Fruit fly (Drosophila melanogaster) whole organism, embryonic: ENCODE measurements around the gene CG43922.

Source experiments
- CG10267 ChIP-seq: fragments of 200-800 bp; sonication (Bioruptor generic); optimal IDR thresholded peaks from 2 replicates; lab custom pipeline; 2018; ENCODE audit warnings: missing biosample characterization, mild to moderate bottlenecking, missing genetic modification characterization, moderate library complexity
- CG10274 ChIP-seq: fragments of 200-800 bp; sonication (Bioruptor generic); optimal IDR thresholded peaks from 3 replicates; lab custom pipeline; 2017; ENCODE audit warnings: missing biosample characterization, mild to moderate bottlenecking, missing genetic modification characterization
- CG10654 ChIP-seq: fragments of 200-800 bp; sonication (Bioruptor generic); optimal IDR thresholded peaks from 2 replicates; lab custom pipeline; 2016; ENCODE audit warnings: missing biosample characterization, missing genetic modification characterization
- CG11504 ChIP-seq: fragments of 200-800 bp; sonication (Bioruptor generic); optimal IDR thresholded peaks from 3 replicates; lab custom pipeline; 2019; ENCODE audit warnings: missing biosample characterization, mild to moderate bottlenecking, missing genetic modification characterization, moderate library complexity
- CG11696 ChIP-seq: fragments of 200-800 bp; sonication (Bioruptor generic); IDR thresholded peaks from 2 replicates; pipeline ENCODE4 v1.3.6; 2022; ENCODE audit warnings: missing biosample characterization, missing genetic modification characterization
- CG13123 ChIP-seq: fragments of 200-800 bp; sonication (Bioruptor generic); optimal IDR thresholded peaks from 2 replicates; lab custom pipeline; 2016; ENCODE audit warnings: missing biosample characterization, missing genetic modification characterization
- CG13296 ChIP-seq: fragments of 200-800 bp; sonication (Bioruptor generic); optimal IDR thresholded peaks from 3 replicates; lab custom pipeline; 2018; ENCODE audit warnings: missing biosample characterization, mild to moderate bottlenecking, missing genetic modification characterization
- CG15269 ChIP-seq: fragments of 200-800 bp; sonication (Bioruptor generic); optimal IDR thresholded peaks from 2 replicates; lab custom pipeline; 2018; ENCODE audit warnings: missing biosample characterization, mild to moderate bottlenecking, missing genetic modification characterization, moderate library complexity
- CG17359 ChIP-seq: fragments of 200-800 bp; sonication (Bioruptor generic); optimal IDR thresholded peaks from 3 replicates; lab custom pipeline; 2018; ENCODE audit warnings: missing biosample characterization, mild to moderate bottlenecking, missing genetic modification characterization, moderate library complexity
- CG17361 ChIP-seq: fragments of 200-800 bp; sonication (Bioruptor generic); IDR thresholded peaks from 3 replicates; pipeline ENCODE4 v1.3.6; 2022; ENCODE audit warnings: missing biosample characterization, missing genetic modification characterization
- CG18599 ChIP-seq: fragments of 200-800 bp; sonication (Bioruptor generic); optimal IDR thresholded peaks from 3 replicates; lab custom pipeline; 2017; ENCODE audit warnings: missing biosample characterization, missing genetic modification characterization, mild to moderate bottlenecking, moderate library complexity, missing genetic modification reagents
- CG30020 ChIP-seq: fragments of 200-800 bp; optimal IDR thresholded peaks from 2 replicates; lab custom pipeline; 2019; ENCODE audit warnings: missing biosample characterization, mild to moderate bottlenecking, missing genetic modification characterization, moderate library complexity
- CG33557 ChIP-seq: fragments of 200-800 bp; sonication (Bioruptor generic); optimal IDR thresholded peaks from 2 replicates; lab custom pipeline; 2019; ENCODE audit warnings: missing biosample characterization, mild to moderate bottlenecking, missing genetic modification characterization, moderate library complexity
- CG4820 ChIP-seq: fragments of 200-800 bp; sonication (Bioruptor generic); optimal IDR thresholded peaks from 3 replicates; lab custom pipeline; 2016; ENCODE audit warnings: missing biosample characterization, missing genetic modification characterization
- CG6175 ChIP-seq: fragments of 200-800 bp; sonication (Bioruptor generic); IDR thresholded peaks from 3 replicates; pipeline ENCODE4 v1.3.6; 2022; ENCODE audit warnings: missing biosample characterization, missing genetic modification characterization
- CG6854 ChIP-seq: fragments of 200-800 bp; sonication (Bioruptor generic); optimal IDR thresholded peaks from 3 replicates; lab custom pipeline; 2017; ENCODE audit warnings: missing biosample characterization, mild to moderate bottlenecking, missing genetic modification characterization
- CG7556 ChIP-seq: fragments of 200-800 bp; sonication (Bioruptor generic); optimal IDR thresholded peaks from 2 replicates; lab custom pipeline; 2017; ENCODE audit warnings: missing biosample characterization, mild to moderate bottlenecking, missing genetic modification characterization
- CG7839 ChIP-seq: fragments of 200-800 bp; sonication (Bioruptor generic); optimal IDR thresholded peaks from 3 replicates; lab custom pipeline; 2018; ENCODE audit warnings: missing biosample characterization, mild to moderate bottlenecking, missing genetic modification characterization, moderate library complexity
- CG8478 ChIP-seq: fragments of >200 bp; optimal IDR thresholded peaks from 2 replicates; lab custom pipeline; 2018
- CG9817 ChIP-seq: fragments of 200-800 bp; sonication (Bioruptor generic); optimal IDR thresholded peaks from 2 replicates; lab custom pipeline; 2018; ENCODE audit warnings: missing biosample characterization, mild to moderate bottlenecking, missing genetic modification characterization, moderate library complexity
- CoRest ChIP-seq: fragments of 200-800 bp; sonication (Bioruptor generic); optimal IDR thresholded peaks from 3 replicates; lab custom pipeline; 2018; ENCODE audit warnings: missing biosample characterization, mild to moderate bottlenecking, missing genetic modification characterization, moderate library complexity
- CrebB ChIP-seq: fragments of 200-800 bp; sonication (Bioruptor generic); optimal IDR thresholded peaks from 3 replicates; lab custom pipeline; 2018; ENCODE audit warnings: missing biosample characterization, mild to moderate bottlenecking, missing genetic modification characterization
- D19A ChIP-seq: fragments of 200-800 bp; optimal IDR thresholded peaks from 3 replicates; lab custom pipeline; 2019; ENCODE audit warnings: missing biosample characterization, mild to moderate bottlenecking, missing genetic modification characterization, moderate library complexity
- Doc2 ChIP-seq: fragments of 200-800 bp; sonication (Bioruptor generic); IDR thresholded peaks from 2 replicates; pipeline ENCODE4 v1.3.6; 2022; ENCODE audit warnings: missing biosample characterization, missing genetic modification characterization
- Doc3 ChIP-seq: fragments of 200-800 bp; sonication (Bioruptor generic); IDR thresholded peaks from 3 replicates; pipeline ENCODE4 v1.3.6; 2022; ENCODE audit warnings: missing biosample characterization, missing genetic modification characterization; ENCODE audit not compliant: partially characterized antibody
- Dp ChIP-seq: fragments of 200-800 bp; sonication (Bioruptor generic); optimal IDR thresholded peaks from 2 replicates; lab custom pipeline; 2018; ENCODE audit warnings: missing biosample characterization, mild to moderate bottlenecking, missing genetic modification characterization, moderate library complexity
- Elba2 ChIP-seq: fragments of 200-800 bp; sonication (Bioruptor generic); optimal IDR thresholded peaks from 3 replicates; lab custom pipeline; 2016; ENCODE audit warnings: missing biosample characterization, missing genetic modification characterization
- Fer3 ChIP-seq: fragments of 200-800 bp; sonication (Bioruptor generic); optimal IDR thresholded peaks from 2 replicates; lab custom pipeline; 2018; ENCODE audit warnings: missing biosample characterization, mild to moderate bottlenecking, missing genetic modification characterization, moderate library complexity
- HHEX ChIP-seq: fragments of 200-800 bp; sonication (Bioruptor generic); optimal IDR thresholded peaks from 3 replicates; lab custom pipeline; 2017; ENCODE audit warnings: missing biosample characterization, mild to moderate bottlenecking, missing genetic modification characterization, missing genetic modification reagents
- Hand ChIP-seq: fragments of 200-800 bp; sonication (Bioruptor generic); optimal IDR thresholded peaks from 2 replicates; lab custom pipeline; 2017; ENCODE audit warnings: mild to moderate bottlenecking, missing biosample characterization, missing genetic modification reagents, missing genetic modification characterization
- HmgZ ChIP-seq: fragments of 200-800 bp; sonication (Bioruptor generic); optimal IDR thresholded peaks from 2 replicates; lab custom pipeline; 2018; ENCODE audit warnings: missing biosample characterization, mild to moderate bottlenecking, missing genetic modification characterization
- Meics ChIP-seq: fragments of 200-800 bp; sonication (Bioruptor generic); optimal IDR thresholded peaks from 2 replicates; lab custom pipeline; 2017; ENCODE audit warnings: missing biosample characterization, mild to moderate bottlenecking, missing genetic modification characterization
- Oli ChIP-seq: fragments of 200-800 bp; sonication (Bioruptor generic); optimal IDR thresholded peaks from 2 replicates; lab custom pipeline; 2018; ENCODE audit warnings: missing biosample characterization, mild to moderate bottlenecking, missing genetic modification characterization, moderate library complexity
- Ptx1 ChIP-seq: fragments of 200-800 bp; sonication (Bioruptor generic); IDR thresholded peaks from 2 replicates; pipeline ENCODE4 v1.3.6; 2022; ENCODE audit warnings: missing biosample characterization, missing genetic modification characterization
- Side ChIP-seq: fragments of 200-800 bp; sonication (Bioruptor generic); optimal IDR thresholded peaks from 2 replicates; lab custom pipeline; 2016; ENCODE audit warnings: missing biosample characterization, missing genetic modification characterization
- Xrp1 ChIP-seq: fragments of 200-800 bp; sonication (Bioruptor generic); IDR thresholded peaks from 2 replicates; pipeline ENCODE4 v1.3.6; 2022; ENCODE audit warnings: missing biosample characterization, missing genetic modification characterization
- al ChIP-seq: fragments of 200-800 bp; sonication (Bioruptor generic); IDR thresholded peaks from 2 replicates; pipeline ENCODE4 v1.3.6; 2022; ENCODE audit warnings: missing biosample characterization, missing genetic modification characterization
- bbx ChIP-seq: fragments of 200-800 bp; sonication (Bioruptor generic); IDR thresholded peaks from 2 replicates; pipeline ENCODE4 v1.3.6; 2022; ENCODE audit warnings: missing biosample characterization, missing genetic modification characterization; ENCODE audit not compliant: partially characterized antibody
- cad ChIP-seq: fragments of >200 bp; optimal IDR thresholded peaks from 2 replicates; lab custom pipeline; 2017; ENCODE audit warnings: missing biosample characterization, missing genetic modification characterization
- cg ChIP-seq: fragments of 200-800 bp; sonication (Bioruptor generic); optimal IDR thresholded peaks from 3 replicates; lab custom pipeline; 2019; ENCODE audit warnings: missing biosample characterization, mild to moderate bottlenecking, missing genetic modification characterization, moderate library complexity
- cwo ChIP-seq: fragments of 200-800 bp; sonication (Bioruptor generic); optimal IDR thresholded peaks from 3 replicates; lab custom pipeline; 2017; ENCODE audit warnings: missing biosample characterization, missing genetic modification characterization, mild to moderate bottlenecking, moderate library complexity, missing genetic modification reagents
- dmrt99B ChIP-seq: fragments of 200-800 bp; sonication (Bioruptor generic); optimal IDR thresholded peaks from 2 replicates; lab custom pipeline; 2018; ENCODE audit warnings: missing biosample characterization, mild to moderate bottlenecking, missing genetic modification characterization, moderate library complexity
- eyg ChIP-seq: fragments of 200-800 bp; sonication (Bioruptor generic); optimal IDR thresholded peaks from 3 replicates; lab custom pipeline; 2016; ENCODE audit warnings: missing biosample characterization, missing genetic modification characterization
- gce ChIP-seq: fragments of 200-800 bp; sonication (Bioruptor generic); IDR thresholded peaks from 3 replicates; pipeline ENCODE4 v1.3.6; 2022; ENCODE audit warnings: missing biosample characterization, missing genetic modification characterization
- hkb ChIP-seq, 2 experiments: fragments of 200-800 bp in 1 of 2; fragments of >200 bp in 1 of 2; sonication (Bioruptor generic) in 1 of 2; IDR thresholded peaks in 1 of 2; optimal IDR thresholded peaks in 1 of 2; 2 replicates each; pipeline versions ENCODE4 v1.3.6 to Lab custom; 2017 to 2022; ENCODE audit warnings: missing biosample characterization in 1 of 2, missing genetic modification characterization in 1 of 2
- jing ChIP-seq: fragments of 200-800 bp; sonication (Bioruptor generic); optimal IDR thresholded peaks from 2 replicates; lab custom pipeline; 2018; ENCODE audit warnings: missing biosample characterization, mild to moderate bottlenecking, missing genetic modification characterization
- kni ChIP-seq: fragments of 200-800 bp; sonication (Bioruptor generic); optimal IDR thresholded peaks from 3 replicates; lab custom pipeline; 2017; ENCODE audit warnings: mild to moderate bottlenecking, missing biosample characterization, missing genetic modification reagents, missing genetic modification characterization
- phol ChIP-seq: fragments of 200-800 bp; sonication (Bioruptor generic); optimal IDR thresholded peaks from 3 replicates; lab custom pipeline; 2018; ENCODE audit warnings: missing biosample characterization, mild to moderate bottlenecking, missing genetic modification characterization, moderate library complexity
- salm ChIP-seq: fragments of 200-800 bp; sonication (Bioruptor generic); optimal IDR thresholded peaks from 2 replicates; lab custom pipeline; 2018; ENCODE audit warnings: missing biosample characterization, mild to moderate bottlenecking, missing genetic modification characterization
- tio ChIP-seq: fragments of 200-800 bp; sonication (Bioruptor generic); optimal IDR thresholded peaks from 2 replicates; lab custom pipeline; 2017; ENCODE audit warnings: missing biosample characterization, missing genetic modification characterization, inconsistent platforms

The CG43922 gene

DNA sequence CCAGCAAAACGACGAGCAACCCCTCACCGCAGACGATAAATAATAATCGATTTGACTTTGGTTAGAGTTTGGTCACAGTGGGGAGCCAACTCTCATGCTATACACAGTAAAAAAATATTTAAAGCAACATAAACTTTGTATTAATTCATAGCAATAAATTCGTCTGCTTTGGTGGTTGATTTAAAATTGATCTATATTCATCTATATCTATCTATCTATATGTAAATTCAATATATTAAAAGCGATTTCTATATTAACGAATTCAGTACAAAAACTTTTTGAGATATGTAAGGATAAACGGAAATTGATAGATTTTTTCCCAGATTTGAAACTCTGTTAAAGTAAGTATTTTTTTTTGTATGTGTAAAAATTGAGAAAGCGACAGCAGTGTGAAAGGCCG lies 1.3 kb upstream of the CG43922 start (continued):
- TF ChIP-seq CG30020 (tag; lab: Kevin White, UChicago) = no peak
- TF ChIP-seq cwo (GFP tag; lab: Kevin White, UChicago) = peak; percentile 34
- TF ChIP-seq CG13296 (GFP tag; lab: Kevin White, UChicago) = peak; percentile 11
- TF ChIP-seq CG7556 (GFP tag; lab: Kevin White, UChicago) = peak; percentile 33
- peak; percentile 12 for TF ChIP-seq Meics (GFP tag; lab: Kevin White, UChicago)
- peak; percentile 66; the same call in 2 of the 3 replicates for TF ChIP-seq CG17361 (GFP tag; lab: Robert Waterston, UW)
- no peak for TF ChIP-seq Side (GFP tag; lab: Kevin White, UChicago)
- TF ChIP-seq CG15269 (tag; lab: Kevin White, UChicago) = peak; percentile 5
- TF ChIP-seq CG6854 = peak; percentile 29
- no peak for TF ChIP-seq Elba2 (GFP tag; lab: Kevin White, UChicago)
- TF ChIP-seq CG11696 (GFP tag; lab: Robert Waterston, UW) = no peak
- TF ChIP-seq CG6175 (GFP tag; lab: Robert Waterston, UW) = no peak
- peak; percentile 50 for TF ChIP-seq CG11504 (tag; lab: Kevin White, UChicago)
- TF ChIP-seq bbx (GFP tag; lab: Robert Waterston, UW) = no peak
- no peak for TF ChIP-seq CG13123 (GFP tag; lab: Kevin White, UChicago)
- TF ChIP-seq cg (GFP tag; lab: Kevin White, UChicago) = no peak
- peak; percentile 46 for TF ChIP-seq CG7839
- TF ChIP-seq D19A (tag; lab: Kevin White, UChicago) = peak; percentile 9
- peak; percentile 11 for TF ChIP-seq CG10267 (tag; lab: Kevin White, UChicago)
- TF ChIP-seq Oli (tag; lab: Kevin White, UChicago) = peak; percentile 6
- TF ChIP-seq Dp (GFP tag; lab: Kevin White, UChicago) = no peak
- TF ChIP-seq dmrt99B (tag; lab: Kevin White, UChicago) = peak; percentile 61
- no peak for TF ChIP-seq CrebB (tag; lab: Kevin White, UChicago)
- 0 out of 2 replicates have a peak, but pooled peaks have one; percentile 34 for TF ChIP-seq Xrp1
- TF ChIP-seq Ptx1 (GFP tag; lab: Robert Waterston, UW) = 0 out of 2 replicates have a peak, but pooled peaks have one; percentile 14
- peak; percentile 1 for TF ChIP-seq CoRest (tag; lab: Kevin White, UChicago)
- TF ChIP-seq CG18599 = peak; percentile 70
- no peak for TF ChIP-seq cad (GFP tag; lab: Kevin White, UChicago)
- TF ChIP-seq CG17359 (tag; lab: Kevin White, UChicago) = peak; percentile 39
- TF ChIP-seq Fer3 = peak; percentile 33
- no peak for TF ChIP-seq tio (GFP tag; lab: Kevin White, UChicago)
- peak; percentile 47 for TF ChIP-seq phol (tag; lab: Kevin White, UChicago)
- no peak for TF ChIP-seq CG10274 (GFP tag; lab: Kevin White, UChicago)

DNA sequence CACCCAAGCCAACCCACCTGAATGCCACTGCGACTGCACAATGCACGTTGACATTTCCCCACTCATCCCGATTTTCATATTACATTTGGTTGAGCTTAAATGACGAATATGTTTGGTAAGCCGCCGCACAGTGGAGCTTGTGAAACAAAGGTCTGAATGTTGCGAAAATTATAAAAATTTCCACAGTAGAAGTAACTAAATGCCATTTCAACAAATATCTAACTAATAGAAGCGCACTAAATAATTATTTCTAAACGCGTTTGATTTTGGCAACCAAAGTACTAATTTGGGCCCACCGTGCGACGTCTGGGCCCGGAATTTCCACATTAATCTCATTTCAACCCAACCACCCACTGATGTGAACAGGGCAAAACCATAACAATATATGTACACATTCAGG lies 1.7 kb downstream of the CG43922 start:
- TF ChIP-seq HHEX (GFP tag; lab: Kevin White, UChicago) = peak; percentile 4
- no peak for TF ChIP-seq eyg
- TF ChIP-seq salm = no peak
- no peak for TF ChIP-seq CG33557 (GFP tag; lab: Kevin White, UChicago)
- TF ChIP-seq CG4820 (GFP tag; lab: Kevin White, UChicago) = no peak
- TF ChIP-seq HmgZ (tag; lab: Kevin White, UChicago) = no peak
- no peak for TF ChIP-seq Doc2
- TF ChIP-seq Doc3 (GFP tag; lab: Robert Waterston, UW) = no peak
- no peak for TF ChIP-seq gce (GFP tag; lab: Robert Waterston, UW)
- TF ChIP-seq CG8478 (lab: Kevin White, UChicago) = no peak
- TF ChIP-seq jing (GFP tag; lab: Kevin White, UChicago) = no peak
- TF ChIP-seq CG9817 (tag; lab: Kevin White, UChicago) = no peak
- TF ChIP-seq hkb (optimal IDR thresholded peaks at IDR 0.05; lab: Kevin White, UChicago) = no peak
- no peak; the same call in 1 of the 2 replicates for TF ChIP-seq hkb (GFP tag; IDR thresholded peaks at IDR 0.05; lab: Robert Waterston, UW)
- no peak for TF ChIP-seq CG15269 (tag; lab: Kevin White, UChicago)
- no peak for TF ChIP-seq al
- TF ChIP-seq kni (GFP tag; lab: Kevin White, UChicago) = no peak
- TF ChIP-seq Hand (GFP tag; lab: Kevin White, UChicago) = no peak
- no peak for TF ChIP-seq CG10654
